Fruit fly (Drosophila melanogaster) whole organism, wandering third instar larva: Measurements from ENCODE around the gene upSET.

ENCODE experiments used
- Vsx2 ChIP-seq: fragments of 200-300, 225-300 bp; sonication (Bioruptor generic); optimal IDR thresholded peaks from 2 replicates; lab custom pipeline; 2018; ENCODE audit warnings: missing biosample characterization, missing genetic modification characterization; ENCODE audit not compliant: partially characterized antibody
- ey ChIP-seq: fragments of 200-800 bp; sonication (Bioruptor generic); optimal IDR thresholded peaks from 2 replicates; lab custom pipeline; 2016; ENCODE audit warnings: missing biosample characterization, missing genetic modification characterization
- psq ChIP-seq: fragments of 200-800 bp; sonication (Bioruptor generic); optimal IDR thresholded peaks from 3 replicates; lab custom pipeline; 2017; ENCODE audit warnings: missing biosample characterization, mild to moderate bottlenecking, missing genetic modification characterization, moderate library complexity

dm6 chr3L:14034476-14034875 lies 32.5 kb downstream of the upSET start, which contains the start of gene CG6661:
- TF ChIP-seq Vsx2 (GFP tag; lab: Kevin White, UChicago) (no peak), psq (GFP tag; lab: Kevin White, UChicago) (no peak), ey (GFP tag; lab: Kevin White, UChicago) (no peak)
